Worm (Caenorhabditis elegans): ENCODE measurements around the gene T07C4.3.

T07C4.3 gene

DNA sequence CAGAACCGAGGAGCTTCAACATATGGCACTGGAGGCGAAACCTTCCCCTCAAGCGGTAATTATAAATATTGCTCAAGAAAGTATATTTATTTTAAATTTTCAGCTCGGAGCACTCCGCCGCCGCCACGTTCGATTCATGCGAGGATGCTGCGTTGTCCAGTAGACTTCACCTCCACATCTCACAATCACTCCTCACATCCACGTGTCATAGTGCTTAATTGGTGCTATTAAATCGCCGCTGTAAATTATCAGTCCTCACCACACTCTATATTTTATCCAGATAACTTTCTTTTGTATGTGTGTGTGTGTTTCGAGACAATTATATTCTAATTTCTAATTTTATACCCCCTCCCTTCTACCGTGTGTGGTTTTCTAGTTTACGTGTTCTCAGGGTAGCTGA is 2.6 kb downstream of the T07C4.3 start:
- TF ChIP-seq scrt-1 (GFP tag; IDR thresholded peaks at IDR 0.05) (no peak), ama-1 (optimal IDR thresholded peaks at IDR 0.05) (no peak), ets-7 (tag; optimal IDR thresholded peaks at IDR 0.05) (no peak), hmg-4 (GFP tag; optimal IDR thresholded peaks at IDR 0.05) (no peak), tbx-37 (GFP tag; conservative IDR thresholded peaks at IDR 0.05) (no peak), tra-4 (tag; optimal IDR thresholded peaks at IDR 0.05) (no peak)

DNA sequence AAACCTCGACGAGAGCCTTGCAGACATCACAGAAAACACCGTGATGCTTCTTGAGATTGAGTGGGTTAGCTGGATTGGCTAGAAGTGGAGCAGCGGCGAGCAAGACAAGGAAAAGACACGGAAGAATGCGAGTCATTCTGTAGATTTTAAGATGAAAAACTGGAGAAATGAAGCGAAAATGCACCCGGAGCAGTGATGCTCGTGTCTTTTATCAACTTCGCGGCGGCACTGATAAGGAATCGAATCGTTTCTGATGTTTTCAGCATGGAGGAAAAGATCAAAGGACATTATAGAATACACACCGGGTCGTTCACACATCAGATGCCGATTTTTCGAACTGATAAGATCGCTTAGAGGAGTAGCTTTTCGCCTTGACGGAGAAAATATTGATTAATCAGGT is 3.4 kb downstream of the T07C4.3 start, which contains the start of gene spp-1:
TSS of gene spp-1 (minus strand) at position 287 of the 400 bp plus-strand sequence.
- TF ChIP-seq flt-1 (GFP tag; IDR thresholded peaks at IDR 0.05) (no peak), ceh-36 (tag; optimal IDR thresholded peaks at IDR 0.05) (no peak), hmg-4 (GFP tag; optimal IDR thresholded peaks at IDR 0.05) (no peak), scrt-1 (GFP tag; IDR thresholded peaks at IDR 0.05) (no peak)

DNA sequence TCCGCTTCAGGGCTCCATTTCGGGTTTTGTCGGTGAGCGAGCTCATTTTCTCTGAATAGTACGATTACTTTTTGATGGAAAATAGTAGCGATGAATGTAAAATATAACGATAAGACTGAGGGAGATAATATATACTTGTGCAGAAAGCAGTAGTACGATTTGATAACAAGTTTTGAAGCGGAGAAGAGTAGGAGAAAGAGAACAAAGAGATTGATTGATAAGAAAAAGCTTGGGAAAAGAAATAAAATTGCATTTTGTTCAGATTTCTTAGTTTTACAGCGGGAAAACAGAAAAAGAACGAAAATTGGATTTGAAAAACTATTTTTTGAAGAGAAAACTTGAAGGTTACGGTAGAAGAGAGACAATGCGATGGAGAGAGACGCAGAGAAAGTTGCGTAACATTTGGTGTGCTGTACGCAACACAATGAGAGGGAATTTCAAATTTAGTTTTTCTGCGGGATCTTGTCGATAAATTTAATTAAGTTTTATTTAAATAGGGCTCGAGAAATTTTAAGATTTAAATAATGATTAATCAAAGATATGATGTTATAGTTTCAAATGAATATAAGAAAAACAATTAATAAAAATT is 5.7 kb downstream of the T07C4.3 start, which contains the start of gene umps-1:
TSS of gene umps-1 (minus strand) at position 51 of the 589 bp plus-strand sequence.
- no peak for TF ChIP-seq sea-1 (GFP tag; conservative IDR thresholded peaks at IDR 0.05)
- TF ChIP-seq scrt-1 (GFP tag; IDR thresholded peaks at IDR 0.05): no peak
- TF ChIP-seq hnd-1 (tag; optimal IDR thresholded peaks at IDR 0.05): no peak
- no peak for TF ChIP-seq flt-1 (GFP tag; IDR thresholded peaks at IDR 0.05)
- no peak for TF ChIP-seq hmbx-1 (tag; optimal IDR thresholded peaks at IDR 0.05)
- no peak for TF ChIP-seq pes-1 (GFP tag; IDR thresholded peaks at IDR 0.05)
- no peak for TF ChIP-seq ama-1 (optimal IDR thresholded peaks at IDR 0.05)
- no peak for TF ChIP-seq F13C5.2 (tag; optimal IDR thresholded peaks at IDR 0.05)
- TF ChIP-seq hmg-4 (GFP tag; optimal IDR thresholded peaks at IDR 0.05): no peak
- TF ChIP-seq tbx-37 (GFP tag; conservative IDR thresholded peaks at IDR 0.05): no peak
- TF ChIP-seq B0310.2 (tag; optimal IDR thresholded peaks at IDR 0.05): no peak
- TF ChIP-seq ets-7 (tag; optimal IDR thresholded peaks at IDR 0.05): no peak

DNA sequence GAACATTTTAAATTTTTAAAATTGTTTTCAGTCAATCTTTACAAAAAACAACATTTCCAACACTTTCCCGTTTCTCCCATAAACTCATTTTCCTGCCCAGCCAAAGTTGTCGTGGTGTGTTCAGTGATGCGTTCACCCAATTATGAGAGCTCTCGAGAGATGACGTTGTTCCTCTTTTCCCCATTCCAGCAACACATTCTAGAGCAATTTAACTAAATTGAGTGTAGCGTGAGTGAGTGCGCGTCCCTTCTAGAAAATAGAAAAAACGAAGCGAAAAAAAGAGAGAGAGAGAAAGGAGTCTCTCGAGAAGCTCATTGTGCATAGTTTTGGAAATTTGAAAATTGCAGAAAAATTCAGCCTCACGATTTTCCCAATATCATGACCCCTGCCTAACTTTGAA is 6.8 kb downstream of the T07C4.3 start:
- TF ChIP-seq F13C5.2 (tag; optimal IDR thresholded peaks at IDR 0.05): no peak
- no peak for TF ChIP-seq tra-4 (tag; optimal IDR thresholded peaks at IDR 0.05)
- TF ChIP-seq tbx-11 (GFP tag; IDR thresholded peaks at IDR 0.05): no peak
- TF ChIP-seq pes-1 (GFP tag; IDR thresholded peaks at IDR 0.05): no peak

DNA sequence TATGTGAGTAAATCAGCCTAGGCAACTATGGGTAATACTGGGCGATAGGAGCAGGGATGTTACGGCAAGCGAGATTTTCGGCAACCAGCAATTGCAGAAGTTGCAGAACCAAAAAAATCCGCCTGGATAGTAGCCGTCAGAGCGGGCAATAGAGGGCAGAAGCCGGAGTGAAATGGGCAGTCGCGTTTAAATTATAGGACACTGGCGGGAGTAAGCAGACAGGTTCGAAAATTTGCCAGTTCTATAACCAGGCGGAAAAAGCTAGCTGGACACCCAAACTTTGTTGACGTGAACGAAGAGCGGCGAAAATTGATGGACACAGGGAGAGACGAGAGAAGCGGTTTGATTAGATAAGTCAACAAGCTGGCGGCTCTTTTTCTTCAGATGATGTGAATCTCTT is 8.0 kb downstream of the T07C4.3 start:
- TF ChIP-seq hnd-1 (tag; optimal IDR thresholded peaks at IDR 0.05): no peak
- TF ChIP-seq aly-1 (tag; optimal IDR thresholded peaks at IDR 0.05): no peak
- no peak for TF ChIP-seq sea-1 (GFP tag; conservative IDR thresholded peaks at IDR 0.05)
- TF ChIP-seq ceh-13 (GFP tag; optimal IDR thresholded peaks at IDR 0.05): no peak
- no peak for TF ChIP-seq ceh-36 (tag; optimal IDR thresholded peaks at IDR 0.05)
- TF ChIP-seq pes-1 (GFP tag; IDR thresholded peaks at IDR 0.05): no peak
- no peak for TF ChIP-seq ets-7 (tag; optimal IDR thresholded peaks at IDR 0.05)
- no peak for TF ChIP-seq ama-1 (optimal IDR thresholded peaks at IDR 0.05)

DNA sequence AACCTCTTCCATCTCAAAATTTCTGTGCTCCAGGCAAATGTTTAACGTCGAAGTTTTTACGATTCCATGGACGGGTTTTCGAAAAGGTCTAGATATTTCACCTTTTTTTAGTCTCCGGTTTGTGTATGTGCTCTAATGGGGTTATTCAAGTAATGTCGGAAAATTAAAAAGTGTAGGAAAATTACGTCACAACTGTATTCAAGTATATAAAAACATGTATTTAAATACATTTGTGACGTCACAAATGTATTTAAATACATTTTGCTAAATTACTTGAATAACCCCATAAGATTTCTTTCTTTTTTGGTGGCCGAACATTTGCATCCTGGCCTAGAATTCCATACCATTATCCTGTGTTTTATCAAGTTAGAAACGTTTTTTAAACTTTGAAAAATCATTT is 9.5 kb downstream of the T07C4.3 start:
- TF ChIP-seq tra-4 (tag; optimal IDR thresholded peaks at IDR 0.05): no peak
- no peak for TF ChIP-seq hmbx-1 (tag; optimal IDR thresholded peaks at IDR 0.05)
- no peak for TF ChIP-seq tbx-37 (GFP tag; conservative IDR thresholded peaks at IDR 0.05)
- TF ChIP-seq tbx-11 (GFP tag; IDR thresholded peaks at IDR 0.05): no peak
- no peak for TF ChIP-seq B0310.2 (tag; optimal IDR thresholded peaks at IDR 0.05)
- no peak for TF ChIP-seq F13C5.2 (tag; optimal IDR thresholded peaks at IDR 0.05)
- no peak for TF ChIP-seq pes-1 (GFP tag; IDR thresholded peaks at IDR 0.05)

DNA sequence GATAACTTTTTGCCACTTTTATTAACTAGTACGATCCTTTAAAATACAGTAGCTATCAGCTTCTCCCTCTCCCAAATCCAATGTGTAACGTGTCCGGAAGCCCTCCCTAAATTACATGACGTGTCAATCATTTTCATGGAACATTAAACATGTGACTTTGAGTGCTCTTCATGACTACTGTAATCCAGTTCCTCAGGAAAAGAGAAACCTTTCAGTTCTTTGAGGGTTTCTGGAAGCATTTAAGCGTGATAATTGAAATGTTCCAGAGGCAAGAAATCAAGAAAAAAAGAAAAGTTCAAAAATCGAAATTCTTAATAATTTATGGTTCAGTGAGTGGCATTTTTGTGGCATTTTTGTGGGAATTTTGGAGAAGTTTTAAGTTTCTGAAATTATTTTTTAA is 11.0 kb downstream of the T07C4.3 start:
- TF ChIP-seq ama-1 (optimal IDR thresholded peaks at IDR 0.05): no peak
- no peak for TF ChIP-seq hnd-1 (tag; optimal IDR thresholded peaks at IDR 0.05)
- no peak for TF ChIP-seq hmbx-1 (tag; optimal IDR thresholded peaks at IDR 0.05)
- no peak for TF ChIP-seq ceh-36 (tag; optimal IDR thresholded peaks at IDR 0.05)
- no peak for TF ChIP-seq pes-1 (GFP tag; IDR thresholded peaks at IDR 0.05)
- no peak for TF ChIP-seq ets-7 (tag; optimal IDR thresholded peaks at IDR 0.05)
- TF ChIP-seq tbx-37 (GFP tag; conservative IDR thresholded peaks at IDR 0.05): no peak
- no peak for TF ChIP-seq flt-1 (GFP tag; IDR thresholded peaks at IDR 0.05)
- TF ChIP-seq scrt-1 (GFP tag; IDR thresholded peaks at IDR 0.05): no peak
- TF ChIP-seq tra-4 (tag; optimal IDR thresholded peaks at IDR 0.05): no peak
- no peak for TF ChIP-seq sea-1 (GFP tag; conservative IDR thresholded peaks at IDR 0.05)
- no peak for TF ChIP-seq tbx-11 (GFP tag; IDR thresholded peaks at IDR 0.05)
- no peak for TF ChIP-seq B0310.2 (tag; optimal IDR thresholded peaks at IDR 0.05)
- no peak for TF ChIP-seq F13C5.2 (tag; optimal IDR thresholded peaks at IDR 0.05)
- TF ChIP-seq hmg-4 (GFP tag; optimal IDR thresholded peaks at IDR 0.05): no peak
- TF ChIP-seq ceh-13 (GFP tag; optimal IDR thresholded peaks at IDR 0.05): no peak

DNA sequence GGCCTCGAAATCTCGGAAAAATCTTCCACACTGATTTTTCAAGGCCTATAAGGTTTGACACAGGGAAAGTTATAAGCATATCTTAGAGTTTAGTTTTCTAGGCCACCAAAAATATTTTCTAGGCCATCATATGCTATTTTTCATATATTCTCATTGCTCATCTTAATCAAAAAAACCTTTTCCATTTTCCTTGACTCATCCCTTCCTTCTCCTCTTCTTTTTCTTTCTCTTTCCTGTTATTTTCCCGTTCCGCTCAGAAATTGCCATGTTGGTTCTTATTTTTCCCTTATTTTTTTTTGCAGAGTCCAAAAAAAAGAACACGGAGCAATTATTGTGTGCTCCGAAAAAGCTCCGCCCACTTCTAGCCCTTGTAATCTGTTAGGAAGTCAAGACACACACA is 12.7 kb downstream of the T07C4.3 start, which contains the start of gene tbc-8:
TSS of gene tbc-8 (plus strand) at position 301 of the 400 bp plus-strand sequence.
- TF ChIP-seq tbx-37 (GFP tag; conservative IDR thresholded peaks at IDR 0.05): no peak
- no peak for TF ChIP-seq hnd-1 (tag; optimal IDR thresholded peaks at IDR 0.05)
- TF ChIP-seq ama-1 (optimal IDR thresholded peaks at IDR 0.05): no peak

DNA sequence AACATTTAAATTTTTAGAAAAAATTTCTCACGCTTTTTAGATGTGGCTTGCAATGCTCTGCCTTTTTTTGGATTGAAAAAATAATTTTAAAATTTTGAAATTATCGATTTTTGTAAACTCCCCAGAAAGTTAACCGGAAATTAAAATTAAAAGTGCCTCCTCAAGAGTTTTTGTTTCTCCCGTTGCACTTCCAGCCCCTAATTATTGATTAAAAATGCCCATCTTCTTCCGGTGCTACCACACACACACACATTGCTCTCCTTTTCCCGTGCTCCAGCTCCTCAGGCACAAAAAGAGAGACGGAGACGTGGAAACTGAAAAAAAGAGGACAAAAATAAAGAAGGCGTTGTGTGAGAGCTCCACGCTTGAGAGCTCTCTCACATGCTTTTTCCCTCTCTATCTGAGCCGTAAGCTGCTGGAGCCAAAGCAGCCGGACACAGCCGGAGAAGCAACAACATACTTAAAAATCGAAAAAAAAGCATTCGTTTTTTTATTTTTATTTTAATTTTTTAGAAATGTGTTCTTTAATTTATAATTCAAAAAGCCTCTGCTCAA is 15.5 kb downstream of the T07C4.3 start:
- TF ChIP-seq B0310.2 (tag; optimal IDR thresholded peaks at IDR 0.05) (no peak), sea-1 (GFP tag; conservative IDR thresholded peaks at IDR 0.05) (0 out of 2 replicates have a peak, but pooled peaks have one; percentile 30)

All from whole organism, early embryonic.